Worm (Caenorhabditis elegans): ENCODE measurements around the gene rpl-39.

DNA sequence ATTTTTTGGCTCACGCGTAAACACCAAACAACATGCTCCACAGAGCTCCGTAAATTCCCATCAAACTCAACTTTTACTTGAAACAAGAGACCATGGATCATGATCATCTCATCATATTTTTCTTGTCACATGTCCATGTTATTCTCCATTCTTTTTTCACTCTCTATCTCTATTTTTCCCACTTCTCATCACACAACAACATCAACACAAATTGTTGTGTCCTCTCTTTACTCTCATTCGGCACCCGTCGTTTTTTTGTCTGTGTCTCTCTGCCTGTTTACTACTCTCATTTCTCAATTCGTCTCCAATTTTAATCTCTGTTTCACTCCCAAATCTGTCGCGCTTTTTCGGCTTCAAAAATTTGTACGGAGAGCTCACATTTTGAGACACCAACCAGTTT lies 16.6 kb downstream of the rpl-39 start:
- peak; percentile 27 for TF ChIP-seq unc-120 (tag; optimal IDR thresholded peaks at IDR 0.05; ENCODE audit: poor library complexity, severe bottlenecking)
- no peak for TF ChIP-seq blmp-1 (tag; optimal IDR thresholded peaks at IDR 0.05)
- no peak for TF ChIP-seq pha-4 (tag; optimal IDR thresholded peaks at IDR 0.05)
- no peak for TF ChIP-seq ztf-11 (tag; optimal IDR thresholded peaks at IDR 0.05)
- peak; percentile 70 for TF ChIP-seq unc-62 (GFP tag; optimal IDR thresholded peaks at IDR 0.05)
- TF ChIP-seq nhr-237 (tag; optimal IDR thresholded peaks at IDR 0.05) = no peak
- no peak for TF ChIP-seq lsy-2 (tag; optimal IDR thresholded peaks at IDR 0.05)
- no peak for TF ChIP-seq lin-13 (tag; optimal IDR thresholded peaks at IDR 0.05)
- no peak for TF ChIP-seq mep-1 (tag; optimal IDR thresholded peaks at IDR 0.05)
- TF ChIP-seq nhr-76 (tag; optimal IDR thresholded peaks at IDR 0.05) = no peak
- no peak for TF ChIP-seq ceh-83 (GFP tag; optimal IDR thresholded peaks at IDR 0.05)
- TF ChIP-seq zip-8 (tag; optimal IDR thresholded peaks at IDR 0.05) = no peak
- no peak for TF ChIP-seq tbx-8 (GFP tag; optimal IDR thresholded peaks at IDR 0.05)
- no peak for TF ChIP-seq elt-3 (tag; optimal IDR thresholded peaks at IDR 0.05)
